Fruit fly (Drosophila melanogaster): ENCODE measurements around the gene Fum2.

Fum2 gene

DNA sequence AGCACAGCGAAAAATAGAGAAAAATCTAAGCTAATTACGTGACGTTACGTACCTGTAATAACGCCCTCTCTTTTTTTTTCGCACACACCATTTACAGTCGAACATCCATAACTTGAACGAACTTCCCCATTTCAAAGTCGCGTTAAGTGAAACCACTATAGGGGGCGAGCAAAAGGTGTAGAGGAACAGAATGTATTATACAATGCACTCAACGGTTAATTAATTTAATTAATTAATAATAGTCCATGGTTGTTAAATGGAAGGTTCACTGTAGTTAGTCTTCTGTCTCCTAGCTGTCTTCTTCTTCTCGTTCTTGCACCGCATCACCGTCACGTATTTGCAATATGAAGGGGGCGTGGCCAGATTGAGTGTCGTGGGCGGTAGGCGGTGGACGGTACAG is 40.0 kb upstream of the Fum2 start (continued):
- TF ChIP-seq Pdp1 (GFP tag; optimal IDR thresholded peaks at IDR 0.05): peak in 1 of 2 experiments; percentile 22
- TF ChIP-seq MTF-1 (GFP tag; optimal IDR thresholded peaks at IDR 0.05; ENCODE audit: borderline replicate concordance): no peak
- TF ChIP-seq gro (GFP tag; optimal IDR thresholded peaks at IDR 0.05): no peak
- TF ChIP-seq CG33557 (GFP tag; optimal IDR thresholded peaks at IDR 0.05): no peak
- no peak for TF ChIP-seq tio (GFP tag; optimal IDR thresholded peaks at IDR 0.05)
- no peak for TF ChIP-seq sim (GFP tag; IDR thresholded peaks at IDR 0.05)
- peak; percentile 31; the same call in 1 of the 2 replicates for TF ChIP-seq Rfx (GFP tag; IDR thresholded peaks at IDR 0.05)
- TF ChIP-seq ems (GFP tag; optimal IDR thresholded peaks at IDR 0.05): no peak
- TF ChIP-seq CG9609 (GFP tag; optimal IDR thresholded peaks at IDR 0.05): no peak
- peak; percentile 57 for TF ChIP-seq CG9437 (GFP tag; optimal IDR thresholded peaks at IDR 0.05)
- TF ChIP-seq CG10147 (GFP tag; optimal IDR thresholded peaks at IDR 0.05): no peak
- no peak for TF ChIP-seq Optix (GFP tag; IDR thresholded peaks at IDR 0.05)
- TF ChIP-seq CG5180 (GFP tag; optimal IDR thresholded peaks at IDR 0.05): no peak
- TF ChIP-seq CG15073 (GFP tag; optimal IDR thresholded peaks at IDR 0.05): no peak
- no peak for TF ChIP-seq knrl (GFP tag; IDR thresholded peaks at IDR 0.05; ENCODE audit: partially characterized antibody)
- no peak for TF ChIP-seq lbe (GFP tag; optimal IDR thresholded peaks at IDR 0.05)
- TF ChIP-seq lilli (GFP tag; optimal IDR thresholded peaks at IDR 0.05): peak; percentile 13
- TF ChIP-seq CG7786 (GFP tag; optimal IDR thresholded peaks at IDR 0.05): no peak
- no peak for TF ChIP-seq sd (tag; optimal IDR thresholded peaks at IDR 0.05)
- no peak for TF ChIP-seq ftz-f1 (GFP tag; optimal IDR thresholded peaks at IDR 0.05)
- peak; percentile 71 for TF ChIP-seq Med (GFP tag)
- no peak for TF ChIP-seq CG11723 (GFP tag; optimal IDR thresholded peaks at IDR 0.05)
- TF ChIP-seq cas (GFP tag; IDR thresholded peaks at IDR 0.05): no peak
- TF ChIP-seq Hr39 (optimal IDR thresholded peaks at IDR 0.05): no peak
- no peak for TF ChIP-seq yki (optimal IDR thresholded peaks at IDR 0.05)
- TF ChIP-seq fru (optimal IDR thresholded peaks at IDR 0.05): no peak
- TF ChIP-seq az2 (GFP tag; optimal IDR thresholded peaks at IDR 0.05): no peak
- no peak for TF ChIP-seq slou (GFP tag; optimal IDR thresholded peaks at IDR 0.05)
- no peak for TF ChIP-seq CG17568 (GFP tag; optimal IDR thresholded peaks at IDR 0.05)
- TF ChIP-seq CG13775 (GFP tag; optimal IDR thresholded peaks at IDR 0.05): no peak
- no peak for TF ChIP-seq wor (GFP tag; IDR thresholded peaks at IDR 0.05)
- peak; percentile 9 for TF ChIP-seq dmrt99B (tag; optimal IDR thresholded peaks at IDR 0.05)
- no peak for TF ChIP-seq Dll (GFP tag; IDR thresholded peaks at IDR 0.05; ENCODE audit: partially characterized antibody)
- no peak for TF ChIP-seq lab (GFP tag; optimal IDR thresholded peaks at IDR 0.05)
- TF ChIP-seq twi (tag; optimal IDR thresholded peaks at IDR 0.05): no peak
- peak in 1 of 2 experiments; percentile 4 for TF ChIP-seq eve (GFP tag; optimal IDR thresholded peaks at IDR 0.05)
- TF ChIP-seq Camta (GFP tag; optimal IDR thresholded peaks at IDR 0.05): no peak
- TF ChIP-seq ase (GFP tag; IDR thresholded peaks at IDR 0.05): no peak
- TF ChIP-seq CG13894 (tag; optimal IDR thresholded peaks at IDR 0.05): no peak
- no peak for TF ChIP-seq grn (GFP tag; optimal IDR thresholded peaks at IDR 0.05)
- TF ChIP-seq da (GFP tag; optimal IDR thresholded peaks at IDR 0.05): no peak
- no peak for TF ChIP-seq nmo (GFP tag; optimal IDR thresholded peaks at IDR 0.05)
- TF ChIP-seq nom (GFP tag; optimal IDR thresholded peaks at IDR 0.05): no peak
- TF ChIP-seq GATAe (GFP tag; conservative IDR thresholded peaks at IDR 0.05): no peak
- no peak for TF ChIP-seq seq (GFP tag; IDR thresholded peaks at IDR 0.05)
- no peak for TF ChIP-seq TFAM (GFP tag; optimal IDR thresholded peaks at IDR 0.05)
- no peak for TF ChIP-seq HHEX (GFP tag; optimal IDR thresholded peaks at IDR 0.05)
- no peak for TF ChIP-seq CG17612 (GFP tag; IDR thresholded peaks at IDR 0.05)
- no peak for TF ChIP-seq stc (GFP tag; IDR thresholded peaks at IDR 0.05)
- no peak for TF ChIP-seq CG8290 (GFP tag; optimal IDR thresholded peaks at IDR 0.05)
- TF ChIP-seq CG8290 (tag; optimal IDR thresholded peaks at IDR 0.05): peak in 1 of 2 experiments; percentile 1
